Worm (Caenorhabditis elegans) whole organism, L2 larva: ENCODE measurements around the gene irld-14.

Experiments
- aly-2 ChIP-seq: fragments of 150-350 bp; optimal IDR thresholded peaks from 2 replicates; lab custom pipeline; 2014; ENCODE audit warnings: missing biosample characterization, missing genetic modification characterization
- ama-1 ChIP-seq: fragments of 150-350 bp; optimal IDR thresholded peaks from 2 replicates; lab custom pipeline; 2018; ENCODE audit warnings: inconsistent platforms
- lin-39 ChIP-seq: fragments of 150-350 bp; optimal IDR thresholded peaks from 2 replicates; lab custom pipeline; 2014; ENCODE audit warnings: missing biosample characterization, missing genetic modification reagents, missing genetic modification characterization
- mdl-1 ChIP-seq, 2 experiments: fragments of 150-350 bp in 1 of 2; sonication (generic microtip) in 1 of 2; optimal IDR thresholded peaks; 2 replicates each; lab custom pipeline; 2017; ENCODE audit warnings: missing biosample characterization in 2 of 2, missing genetic modification characterization in 2 of 2
- nhr-12 ChIP-seq: fragments of 150-350 bp; optimal IDR thresholded peaks from 2 replicates; lab custom pipeline; 2014; ENCODE audit warnings: missing biosample characterization, missing genetic modification characterization
- nhr-237 ChIP-seq: fragments of 150-350 bp; optimal IDR thresholded peaks from 2 replicates; lab custom pipeline; 2014; ENCODE audit warnings: missing biosample characterization, missing genetic modification characterization
- nhr-77 ChIP-seq: fragments of 150-350 bp; optimal IDR thresholded peaks from 2 replicates; lab custom pipeline; 2014; ENCODE audit warnings: missing biosample characterization, missing genetic modification characterization
- zag-1 ChIP-seq: fragments of 150-350 bp; optimal IDR thresholded peaks from 2 replicates; lab custom pipeline; 2014; ENCODE audit warnings: missing biosample characterization, missing genetic modification characterization
- ztf-11 ChIP-seq: sonication (generic microtip); optimal IDR thresholded peaks from 2 replicates; lab custom pipeline; 2017; ENCODE audit warnings: missing biosample characterization, missing genetic modification characterization

DNA sequence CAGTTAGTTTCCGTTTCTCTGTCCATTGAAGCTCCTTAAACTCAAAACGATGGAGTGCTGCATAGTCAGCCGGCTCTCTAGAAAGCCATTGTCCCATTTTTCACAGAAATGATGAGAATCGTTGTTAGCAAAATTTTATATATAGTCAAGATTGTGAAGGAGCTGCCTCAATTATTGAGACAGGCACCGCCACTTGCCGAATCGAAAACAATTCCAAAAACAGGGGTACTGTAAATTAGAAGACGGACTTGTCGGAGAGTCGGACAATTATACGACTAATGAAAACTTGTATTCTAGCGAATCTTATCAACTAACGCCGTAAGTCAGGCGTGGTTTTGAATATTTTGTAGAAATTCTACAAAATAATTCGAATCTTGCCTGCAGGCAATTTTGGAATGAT, 23.9 kb downstream of the irld-14 start, which contains the start of gene F14H8.2:
- TF ChIP-seq lin-39 (tag; lab: Kevin White, UChicago) (no peak), nhr-77 (tag; lab: Kevin White, UChicago) (no peak), zag-1 (tag; lab: Kevin White, UChicago) (no peak), mdl-1 (tag; optimal IDR thresholded peaks at IDR 0.05; lab: Kevin White, UChicago) (no peak), nhr-12 (tag; lab: Kevin White, UChicago) (no peak), nhr-237 (tag; lab: Kevin White, UChicago) (no peak), aly-2 (tag; lab: Kevin White, UChicago) (no peak), ama-1 (no peak), ztf-11 (tag; lab: Kevin White, UChicago) (no peak)
